Worm (Caenorhabditis elegans): ENCODE results near the gene Y43F4A.1.

The Y43F4A.1 gene

DNA sequence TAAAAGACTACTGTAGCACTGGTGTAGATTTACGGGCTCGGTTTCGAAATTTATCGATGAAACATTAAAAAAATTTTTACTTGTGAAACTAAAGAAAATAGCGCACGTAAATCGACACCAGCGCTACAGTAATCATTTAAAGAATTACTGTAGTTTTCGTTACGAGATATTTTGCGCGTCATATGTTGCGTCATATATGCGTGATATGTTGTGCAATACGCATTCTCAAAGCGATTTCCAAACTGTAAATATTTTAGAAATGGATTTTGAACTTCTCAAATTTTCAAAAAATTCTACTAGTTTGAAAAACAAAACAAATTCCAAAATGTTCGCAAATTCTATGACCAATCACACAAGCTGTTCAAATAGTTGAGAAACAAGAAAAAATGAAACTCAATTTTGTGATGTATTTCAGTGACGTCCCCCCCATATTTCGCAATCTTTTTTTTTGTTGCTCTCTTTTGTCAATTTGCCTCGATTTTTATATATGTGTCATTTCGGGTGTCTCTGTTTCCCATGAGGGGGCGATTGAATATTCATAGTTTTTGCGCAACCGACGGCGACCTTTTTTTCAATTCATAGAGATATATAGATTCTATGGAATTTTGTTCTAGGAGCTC, 55.1 kb downstream of the Y43F4A.1 start (continued):
- TF ChIP-seq ceh-8 (GFP tag; optimal IDR thresholded peaks at IDR 0.05): no peak
- no peak for TF ChIP-seq Y116A8C.19 (tag; optimal IDR thresholded peaks at IDR 0.05; ENCODE audit: borderline replicate concordance)
- TF ChIP-seq C04F5.9 (tag; optimal IDR thresholded peaks at IDR 0.05): no peak
- TF ChIP-seq unc-30 (tag; optimal IDR thresholded peaks at IDR 0.05): no peak
- TF ChIP-seq snpc-4 (tag; optimal IDR thresholded peaks at IDR 0.05): no peak
- no peak for TF ChIP-seq elt-3 (tag; optimal IDR thresholded peaks at IDR 0.05)
- no peak for TF ChIP-seq jun-1 (tag; optimal IDR thresholded peaks at IDR 0.05)
- no peak for TF ChIP-seq xbp-1 (tag; optimal IDR thresholded peaks at IDR 0.05)
- no peak for TF ChIP-seq nhr-20 (tag; optimal IDR thresholded peaks at IDR 0.05)
- no peak for TF ChIP-seq efl-1 (optimal IDR thresholded peaks at IDR 0.05)
- no peak for TF ChIP-seq efl-1 (GFP tag; optimal IDR thresholded peaks at IDR 0.05 in 1 of 2)
- no peak for TF ChIP-seq fos-1 (tag; optimal IDR thresholded peaks at IDR 0.05)
- no peak for TF ChIP-seq irx-1 (tag; optimal IDR thresholded peaks at IDR 0.05)
- no peak for TF ChIP-seq sup-37 (GFP tag; optimal IDR thresholded peaks at IDR 0.05)
- TF ChIP-seq fkh-8 (tag; optimal IDR thresholded peaks at IDR 0.05): no peak
- no peak for TF ChIP-seq aha-1 (tag; optimal IDR thresholded peaks at IDR 0.05)
- no peak for TF ChIP-seq rnt-1 (tag; optimal IDR thresholded peaks at IDR 0.05)
- TF ChIP-seq unc-86 (tag; optimal IDR thresholded peaks at IDR 0.05): peak; percentile 36
- no peak for TF ChIP-seq nhr-84 (tag; optimal IDR thresholded peaks at IDR 0.05)
- TF ChIP-seq ceh-88 (GFP tag; IDR thresholded peaks at IDR 0.05): no peak
- peak; percentile 59 for TF ChIP-seq zip-4 (GFP tag; optimal IDR thresholded peaks at IDR 0.05)
- no peak for TF ChIP-seq pax-3 (tag; optimal IDR thresholded peaks at IDR 0.05)
- TF ChIP-seq hpl-2 (GFP tag; optimal IDR thresholded peaks at IDR 0.05): no peak
- no peak for TF ChIP-seq fkh-4 (tag; optimal IDR thresholded peaks at IDR 0.05; ENCODE audit: borderline replicate concordance)
- no peak for TF ChIP-seq lin-39 (tag; optimal IDR thresholded peaks at IDR 0.05)
- no peak for TF ChIP-seq lin-15B (tag; optimal IDR thresholded peaks at IDR 0.05)
- TF ChIP-seq lin-14 (GFP tag; optimal IDR thresholded peaks at IDR 0.05): peak; percentile 62
- TF ChIP-seq alr-1 (tag; optimal IDR thresholded peaks at IDR 0.05; ENCODE audit: borderline replicate concordance): no peak
- no peak for TF ChIP-seq nhr-12 (tag; optimal IDR thresholded peaks at IDR 0.05)
- TF ChIP-seq hlh-4 (tag; optimal IDR thresholded peaks at IDR 0.05): no peak
